Worm (Caenorhabditis elegans): Measurements from ENCODE around the gene ccd-5.

Gene ccd-5

DNA sequence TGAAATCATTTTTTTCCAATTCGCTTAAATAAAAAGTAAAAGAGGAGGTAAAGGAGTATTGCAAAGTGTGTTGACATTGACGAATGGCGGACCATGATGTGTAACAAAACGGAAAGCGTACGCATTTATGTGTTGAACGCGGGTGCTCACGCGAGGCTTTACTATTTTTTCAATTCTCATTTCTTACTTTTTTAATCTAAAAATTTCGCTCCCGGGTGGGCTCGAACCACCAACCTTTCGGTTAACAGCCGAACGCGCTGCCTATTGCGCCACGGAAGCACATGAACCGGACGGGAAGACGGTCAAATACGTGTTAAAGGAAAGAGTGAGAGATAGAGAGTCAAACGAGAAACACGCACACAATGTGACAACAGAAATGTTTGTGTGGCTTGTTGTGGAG is 23.1 kb downstream of the ccd-5 start (continued):
- TF ChIP-seq ceh-40 (GFP tag; IDR thresholded peaks at IDR 0.05) (0 out of 2 replicates have a peak, but pooled peaks have one; percentile 25), sdz-38 (tag; optimal IDR thresholded peaks at IDR 0.05) (no peak), lin-40 (tag; optimal IDR thresholded peaks at IDR 0.05) (peak; percentile 81), ZK185.1 (tag; optimal IDR thresholded peaks at IDR 0.05; ENCODE audit: poor library complexity, severe bottlenecking) (peak; percentile 82), F23B12.7 (tag; optimal IDR thresholded peaks at IDR 0.05; ENCODE audit: insufficient read depth) (peak; percentile 85), lin-35 (GFP tag; optimal IDR thresholded peaks at IDR 0.05) (peak in 1 of 3 experiments; percentile 61), snpc-1.3 (tag; optimal IDR thresholded peaks at IDR 0.05; ENCODE audit: insufficient read depth) (peak; percentile 18), snpc-4 (GFP tag; optimal IDR thresholded peaks at IDR 0.05) (peak; percentile 56), snpc-4 (tag; optimal IDR thresholded peaks at IDR 0.05) (peak in 3 of 4 experiments; percentile 62 to 77 (median 73)), xnd-1 (tag; optimal IDR thresholded peaks at IDR 0.05) (no peak), nhr-179 (tag; optimal IDR thresholded peaks at IDR 0.05) (peak; percentile 12), cebp-2 (GFP tag; IDR thresholded peaks at IDR 0.05) (no peak), B0019.2 (GFP tag; conservative IDR thresholded peaks at IDR 0.05) (0 out of 2 replicates have a peak, but pooled peaks have one; percentile 25), lag-1 (GFP tag; IDR thresholded peaks at IDR 0.05) (no peak), snpc-1.1 (tag; optimal IDR thresholded peaks at IDR 0.05; ENCODE audit: insufficient read depth) (peak; percentile 49), pbrm-1 (GFP tag; IDR thresholded peaks at IDR 0.05) (peak; percentile 69; the same call in 1 of the 2 replicates), hlh-12 (tag; optimal IDR thresholded peaks at IDR 0.05) (peak; percentile 63), him-1 (tag; optimal IDR thresholded peaks at IDR 0.05) (peak; percentile 86), Y67H2A.10 (GFP tag; conservative IDR thresholded peaks at IDR 0.05) (no peak), madf-3 (GFP tag; IDR thresholded peaks at IDR 0.05) (0 out of 2 replicates have a peak, but pooled peaks have one; percentile 49), ceh-58 (GFP tag; IDR thresholded peaks at IDR 0.05) (no peak), tbx-9 (tag; optimal IDR thresholded peaks at IDR 0.05; ENCODE audit: borderline replicate concordance) (no peak), madf-10 (tag; optimal IDR thresholded peaks at IDR 0.05) (peak; percentile 76), nhr-27 (tag; optimal IDR thresholded peaks at IDR 0.05) (no peak), F39B2.1 (GFP tag; IDR thresholded peaks at IDR 0.05) (no peak), attf-5 (GFP tag; optimal IDR thresholded peaks at IDR 0.05) (peak; percentile 59), nfya-1 (tag; optimal IDR thresholded peaks at IDR 0.05; ENCODE audit: borderline replicate concordance, insufficient read depth) (no peak), Y79H2A.3 (GFP tag; conservative IDR thresholded peaks at IDR 0.05) (no peak), lir-1 (GFP tag; conservative IDR thresholded peaks at IDR 0.05) (no peak), tbp1 (GFP tag; optimal IDR thresholded peaks at IDR 0.05) (peak; percentile 94), madf-6 (GFP tag; IDR thresholded peaks at IDR 0.05) (0 out of 2 replicates have a peak, but pooled peaks have one; percentile 20), nfya-2 (GFP tag; IDR thresholded peaks at IDR 0.05) (no peak), unc-62 (GFP tag; optimal IDR thresholded peaks at IDR 0.05) (no peak), unc-130 (GFP tag; optimal IDR thresholded peaks at IDR 0.05) (no peak), sptf-2 (GFP tag; optimal IDR thresholded peaks at IDR 0.05) (no peak), Y56A3A.18 (GFP tag; IDR thresholded peaks at IDR 0.05) (0 out of 2 replicates have a peak, but pooled peaks have one; percentile 9), ets-4 (GFP tag; optimal IDR thresholded peaks at IDR 0.05) (peak; percentile 4), mxl-1 (tag; optimal IDR thresholded peaks at IDR 0.05) (peak; percentile 63), lin-54 (GFP tag; optimal IDR thresholded peaks at IDR 0.05) (peak; percentile 42), bed-2 (GFP tag; IDR thresholded peaks at IDR 0.05) (no peak), attf-6 (GFP tag; IDR thresholded peaks at IDR 0.05) (peak; percentile 47; the same call in 1 of the 2 replicates), F55B11.4 (tag; optimal IDR thresholded peaks at IDR 0.05; ENCODE audit: borderline replicate concordance, insufficient read depth) (no peak), Y53F4B.3 (GFP tag; IDR thresholded peaks at IDR 0.05) (no peak), F33H1.4 (GFP tag; IDR thresholded peaks at IDR 0.05) (no peak), lsy-27 (tag; optimal IDR thresholded peaks at IDR 0.05; ENCODE audit: borderline replicate concordance, insufficient read depth) (peak; percentile 74), attf-3 (GFP tag; conservative IDR thresholded peaks at IDR 0.05) (no peak), nhr-120 (GFP tag; IDR thresholded peaks at IDR 0.05) (no peak)
